Fruit fly (Drosophila melanogaster) whole organism, wandering third instar larva: Measurements from ENCODE around the gene Cad88C.

Source experiments
- Abd-B ChIP-seq: fragments of >200 bp; optimal IDR thresholded peaks from 2 replicates; lab custom pipeline; 2017; ENCODE audit warnings: missing biosample characterization, missing genetic modification characterization
- CG32264 ChIP-seq: fragments of 200-800 bp; sonication (Bioruptor generic); optimal IDR thresholded peaks from 2 replicates; lab custom pipeline; 2016; ENCODE audit warnings: missing biosample characterization, missing genetic modification characterization
- CG9705 ChIP-seq: fragments of 200-800 bp; sonication (Bioruptor generic); optimal IDR thresholded peaks from 2 replicates; lab custom pipeline; 2018; ENCODE audit warnings: missing biosample characterization, mild to moderate bottlenecking, missing genetic modification characterization
- CrebA ChIP-seq: fragments of 200-800 bp; sonication (Bioruptor generic); optimal IDR thresholded peaks from 2 replicates; lab custom pipeline; 2016; ENCODE audit warnings: missing biosample characterization, mild to moderate bottlenecking, missing genetic modification characterization, borderline replicate concordance
- Dfd ChIP-seq: fragments of >200 bp; optimal IDR thresholded peaks from 2 replicates; lab custom pipeline; 2017; ENCODE audit warnings: missing biosample characterization, missing genetic modification characterization
- Dif ChIP-seq: fragments of 200-275, 200-300 bp; sonication (Bioruptor generic); optimal IDR thresholded peaks from 2 replicates; lab custom pipeline; 2018; ENCODE audit warnings: missing biosample characterization, missing genetic modification characterization; ENCODE audit not compliant: partially characterized antibody
- GATAd ChIP-seq: sonication (Bioruptor generic); optimal IDR thresholded peaks from 2 replicates; lab custom pipeline; 2016; ENCODE audit warnings: missing biosample characterization, missing genetic modification characterization
- HLH106 ChIP-seq: fragments of 200-800 bp; optimal IDR thresholded peaks from 3 replicates; lab custom pipeline; 2019; ENCODE audit warnings: missing biosample characterization, mild to moderate bottlenecking, missing genetic modification characterization, moderate library complexity
- Hnf4 ChIP-seq: fragments of 200-800 bp; sonication (Bioruptor generic); optimal IDR thresholded peaks from 2 replicates; lab custom pipeline; 2016; ENCODE audit warnings: missing biosample characterization, mild to moderate bottlenecking, missing genetic modification characterization
- Hr78 ChIP-seq: fragments of >200 bp; optimal IDR thresholded peaks from 2 replicates; lab custom pipeline; 2017; ENCODE audit warnings: missing biosample characterization, missing genetic modification characterization
- Hr83 ChIP-seq: fragments of 200-300 bp; sonication (Bioruptor generic); optimal IDR thresholded peaks from 2 replicates; lab custom pipeline; 2016; ENCODE audit warnings: missing biosample characterization, mild to moderate bottlenecking, missing genetic modification characterization, moderate library complexity; ENCODE audit not compliant: poor library complexity, severe bottlenecking
- Jra ChIP-seq: sonication (Bioruptor generic); optimal IDR thresholded peaks from 2 replicates; lab custom pipeline; 2016; ENCODE audit warnings: missing biosample characterization, missing genetic modification characterization
- Mio ChIP-seq: sonication (Bioruptor generic); optimal IDR thresholded peaks from 2 replicates; lab custom pipeline; 2016; ENCODE audit warnings: missing biosample characterization, missing genetic modification characterization
- Myc ChIP-seq: fragments of >200 bp; optimal IDR thresholded peaks from 2 replicates; lab custom pipeline; 2017
- N ChIP-seq: fragments of >200 bp; optimal IDR thresholded peaks from 2 replicates; lab custom pipeline; 2018; ENCODE audit warnings: missing biosample characterization, missing external identifiers, missing genetic modification characterization
- OdsH ChIP-seq: fragments of 200-800 bp; sonication (Bioruptor generic); optimal IDR thresholded peaks from 2 replicates; lab custom pipeline; 2016; ENCODE audit warnings: missing biosample characterization, mild to moderate bottlenecking, missing genetic modification characterization
- Rel ChIP-seq, 2 experiments: fragments of 200-800 bp; sonication (Bioruptor generic) in 1 of 2; optimal IDR thresholded peaks; 2 replicates in 1 of 2; 3 replicates in 1 of 2; lab custom pipeline; 2016 to 2019; ENCODE audit warnings: mild to moderate bottlenecking in 2 of 2, missing biosample characterization in 2 of 2, missing genetic modification characterization in 2 of 2, moderate library complexity in 1 of 2
- Sp1 ChIP-seq: fragments of 200-800 bp; sonication (Bioruptor generic); optimal IDR thresholded peaks from 3 replicates; lab custom pipeline; 2019; ENCODE audit warnings: missing biosample characterization, mild to moderate bottlenecking, missing genetic modification characterization, moderate library complexity
- Vsx2 ChIP-seq: fragments of 200-300, 225-300 bp; sonication (Bioruptor generic); optimal IDR thresholded peaks from 2 replicates; lab custom pipeline; 2018; ENCODE audit warnings: missing biosample characterization, missing genetic modification characterization; ENCODE audit not compliant: partially characterized antibody
- br ChIP-seq: fragments of 200-800 bp; sonication (Bioruptor generic); optimal IDR thresholded peaks from 2 replicates; lab custom pipeline; 2016; ENCODE audit warnings: missing biosample characterization, missing genetic modification characterization
- brk ChIP-seq: fragments of 200-800 bp; sonication (Bioruptor generic); optimal IDR thresholded peaks from 2 replicates; lab custom pipeline; 2016; ENCODE audit warnings: missing biosample characterization, mild to moderate bottlenecking, missing genetic modification characterization
- dl ChIP-seq, 2 experiments: fragments of 175-275, 200-275 bp in 1 of 2; fragments of 200-275 bp in 1 of 2; sonication (Bioruptor generic); optimal IDR thresholded peaks; lab custom pipeline; 2018; ENCODE audit warnings: mild to moderate bottlenecking in 2 of 2, missing biosample characterization in 2 of 2, missing genetic modification characterization in 2 of 2, moderate library complexity in 2 of 2; ENCODE audit not compliant: partially characterized antibody in 2 of 2, insufficient read depth in 1 of 2
- dmrt93B ChIP-seq: fragments of 200-800 bp; sonication (Bioruptor generic); optimal IDR thresholded peaks from 2 replicates; lab custom pipeline; 2018; ENCODE audit warnings: missing biosample characterization, mild to moderate bottlenecking, missing genetic modification characterization
- dsf ChIP-seq: sonication (Bioruptor generic); optimal IDR thresholded peaks from 2 replicates; lab custom pipeline; 2016; ENCODE audit warnings: missing biosample characterization, missing genetic modification characterization, borderline replicate concordance
- ey ChIP-seq: fragments of 200-800 bp; sonication (Bioruptor generic); optimal IDR thresholded peaks from 2 replicates; lab custom pipeline; 2016; ENCODE audit warnings: missing biosample characterization, missing genetic modification characterization
- foxo ChIP-seq, 2 experiments: fragments of 200-800 bp; sonication (Bioruptor generic); optimal IDR thresholded peaks; 2 replicates in 1 of 2; 3 replicates in 1 of 2; lab custom pipeline; 2016 to 2017; ENCODE audit warnings: missing biosample characterization in 2 of 2, missing genetic modification characterization in 2 of 2
- fru ChIP-seq: fragments of 200-800 bp; sonication (Bioruptor generic); optimal IDR thresholded peaks from 3 replicates; lab custom pipeline; 2016; ENCODE audit warnings: missing biosample characterization, mild to moderate bottlenecking, missing genetic modification characterization
- h ChIP-seq: fragments of 200-800 bp; sonication (Bioruptor generic); optimal IDR thresholded peaks from 3 replicates; lab custom pipeline; 2016; ENCODE audit warnings: missing biosample characterization, mild to moderate bottlenecking, missing genetic modification characterization
- jim ChIP-seq: fragments of 175-275, 200-325 bp; sonication (Bioruptor generic); optimal IDR thresholded peaks from 2 replicates; lab custom pipeline; 2016; ENCODE audit warnings: missing biosample characterization, mild to moderate bottlenecking, missing genetic modification characterization
- lola ChIP-seq: fragments of >200 bp; optimal IDR thresholded peaks from 2 replicates; lab custom pipeline; 2017; ENCODE audit warnings: missing biosample characterization, missing genetic modification characterization
- pan ChIP-seq: fragments of >200 bp; optimal IDR thresholded peaks from 2 replicates; lab custom pipeline; 2017
- rgr ChIP-seq: fragments of 200-800 bp; sonication (Bioruptor generic); optimal IDR thresholded peaks from 3 replicates; lab custom pipeline; 2016; ENCODE audit warnings: missing biosample characterization, mild to moderate bottlenecking, missing genetic modification characterization
- sage ChIP-seq: fragments of 200-800 bp; sonication (Bioruptor generic); optimal IDR thresholded peaks from 2 replicates; lab custom pipeline; 2016; ENCODE audit warnings: missing biosample characterization, mild to moderate bottlenecking, missing genetic modification characterization
- sv ChIP-seq: fragments of 200-800 bp; sonication (Bioruptor generic); optimal IDR thresholded peaks from 3 replicates; lab custom pipeline; 2016; ENCODE audit warnings: missing biosample characterization, missing genetic modification characterization
- tai ChIP-seq: sonication (Bioruptor generic); optimal IDR thresholded peaks from 2 replicates; lab custom pipeline; 2016; ENCODE audit warnings: missing biosample characterization, missing genetic modification characterization
- usp ChIP-seq: fragments of >200 bp; optimal IDR thresholded peaks from 2 replicates; lab custom pipeline; 2017; ENCODE audit warnings: missing biosample characterization, missing genetic modification characterization
- woc ChIP-seq: sonication (Bioruptor generic); optimal IDR thresholded peaks from 2 replicates; lab custom pipeline; 2016; ENCODE audit warnings: missing biosample characterization, mild to moderate bottlenecking, missing genetic modification characterization

Gene Cad88C

DNA sequence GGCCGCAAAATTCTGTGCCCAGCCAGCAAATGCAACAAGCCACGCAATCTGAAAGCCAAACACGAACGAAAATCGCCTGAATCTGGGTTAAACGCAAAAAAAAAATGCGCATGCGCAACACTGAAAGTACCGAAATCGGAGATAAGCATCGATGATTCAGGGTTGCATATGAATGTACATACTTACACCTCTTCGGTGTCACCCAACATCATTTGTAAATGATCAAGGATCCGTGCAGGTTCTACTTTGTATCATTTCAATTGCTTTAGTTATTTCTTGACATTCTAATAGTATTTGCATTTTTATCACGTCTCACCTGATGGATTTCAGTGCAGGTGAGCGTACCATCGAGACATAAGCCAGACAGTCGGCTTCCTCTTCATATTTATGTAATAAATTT lies 46.8 kb downstream of the Cad88C start:
- TF ChIP-seq N (GFP tag; lab: Kevin White, UChicago): no peak
- peak; percentile 2 for TF ChIP-seq Sp1 (GFP tag; lab: Kevin White, UChicago)
- no peak for TF ChIP-seq pan (lab: Kevin White, UChicago)
- TF ChIP-seq Abd-B: no peak
- no peak for TF ChIP-seq Hr78 (GFP tag; lab: Kevin White, UChicago)

DNA sequence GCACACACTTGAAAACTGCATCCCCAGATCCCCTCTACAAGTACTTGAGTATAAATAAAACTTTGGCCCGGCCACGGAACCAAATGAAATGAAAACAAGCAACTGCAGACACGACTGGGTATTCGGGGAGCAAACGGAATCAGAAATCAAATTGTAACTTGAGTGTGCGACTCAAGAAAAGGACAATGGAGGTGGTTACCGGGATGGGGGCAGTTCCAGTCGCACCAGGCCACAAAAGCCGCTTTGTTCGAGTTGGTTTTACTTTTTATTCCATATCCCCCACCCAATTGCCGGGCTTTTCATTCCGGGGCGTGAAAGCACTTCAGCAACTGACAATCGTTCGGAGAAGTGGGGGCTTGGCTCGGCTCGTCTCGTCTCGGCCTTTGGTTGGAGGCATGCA lies 47.5 kb downstream of the Cad88C start:
- TF ChIP-seq ey (GFP tag; lab: Kevin White, UChicago) (no peak), Rel (GFP tag; optimal IDR thresholded peaks at IDR 0.05; lab: Kevin White, UChicago) (peak; percentile 2), Rel (tag; optimal IDR thresholded peaks at IDR 0.05; lab: Kevin White, UChicago) (no peak)

DNA sequence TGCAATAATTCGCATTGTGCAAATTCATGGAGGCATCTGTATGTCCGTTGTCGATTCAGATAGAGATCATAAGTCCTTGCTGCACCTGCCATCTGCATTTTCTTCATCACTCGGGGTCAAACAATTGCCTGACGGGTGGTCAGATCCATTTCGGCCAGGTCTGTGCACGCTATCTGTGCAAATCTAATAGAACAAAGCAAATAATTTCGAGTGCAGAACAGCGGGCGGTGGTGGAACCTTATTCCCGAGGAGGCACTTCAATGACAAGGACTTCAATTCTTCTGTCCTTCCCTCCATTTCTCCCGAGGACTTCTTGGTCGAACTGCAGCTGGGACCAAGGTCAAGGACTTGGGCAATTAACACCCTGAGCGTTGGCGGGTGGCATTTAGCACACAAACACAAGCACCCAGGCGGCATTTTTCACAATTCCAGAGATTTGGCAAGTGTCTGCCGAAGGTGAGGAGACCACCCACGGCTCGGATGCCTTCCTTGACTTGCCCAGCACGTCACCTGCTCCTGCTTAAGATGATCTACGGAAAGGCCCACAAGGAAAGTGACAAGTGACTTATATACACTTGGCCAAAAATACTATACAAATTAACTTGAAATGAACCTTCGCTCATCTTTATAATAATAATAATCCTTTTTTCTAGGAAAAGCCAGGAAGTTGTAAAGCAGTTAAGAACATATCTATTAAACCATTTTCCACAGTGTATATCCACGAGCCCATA lies 49.3 kb downstream of the Cad88C start:
- TF ChIP-seq Sp1 (GFP tag; lab: Kevin White, UChicago): no peak
- TF ChIP-seq CG32264: no peak
- TF ChIP-seq fru: no peak
- TF ChIP-seq Vsx2 (GFP tag; lab: Kevin White, UChicago): no peak
- no peak for TF ChIP-seq dl (GFP tag; optimal IDR thresholded peaks at IDR 0.05; lab: Kevin White, UChicago; ENCODE audit: insufficient read depth in 1 of 2, partially characterized antibody in 2 of 2)
- TF ChIP-seq lola (GFP tag; lab: Kevin White, UChicago): no peak
- TF ChIP-seq ey (GFP tag; lab: Kevin White, UChicago): no peak
- no peak for TF ChIP-seq pan (lab: Kevin White, UChicago)
- no peak for TF ChIP-seq Dif (GFP tag; lab: Kevin White, UChicago)
- no peak for TF ChIP-seq OdsH (GFP tag; lab: Kevin White, UChicago)
- TF ChIP-seq foxo (GFP tag; optimal IDR thresholded peaks at IDR 0.05; lab: Kevin White, UChicago): no peak
- no peak for TF ChIP-seq Hr78 (GFP tag; lab: Kevin White, UChicago)
- TF ChIP-seq Abd-B: no peak
- TF ChIP-seq N (GFP tag; lab: Kevin White, UChicago): no peak
- no peak for TF ChIP-seq Dfd (GFP tag; lab: Kevin White, UChicago)
- no peak for TF ChIP-seq HLH106 (tag; lab: Kevin White, UChicago)
- no peak for TF ChIP-seq CrebA
- no peak for TF ChIP-seq brk (GFP tag; lab: Kevin White, UChicago)
- no peak for TF ChIP-seq dsf (GFP tag; lab: Kevin White, UChicago)

DNA sequence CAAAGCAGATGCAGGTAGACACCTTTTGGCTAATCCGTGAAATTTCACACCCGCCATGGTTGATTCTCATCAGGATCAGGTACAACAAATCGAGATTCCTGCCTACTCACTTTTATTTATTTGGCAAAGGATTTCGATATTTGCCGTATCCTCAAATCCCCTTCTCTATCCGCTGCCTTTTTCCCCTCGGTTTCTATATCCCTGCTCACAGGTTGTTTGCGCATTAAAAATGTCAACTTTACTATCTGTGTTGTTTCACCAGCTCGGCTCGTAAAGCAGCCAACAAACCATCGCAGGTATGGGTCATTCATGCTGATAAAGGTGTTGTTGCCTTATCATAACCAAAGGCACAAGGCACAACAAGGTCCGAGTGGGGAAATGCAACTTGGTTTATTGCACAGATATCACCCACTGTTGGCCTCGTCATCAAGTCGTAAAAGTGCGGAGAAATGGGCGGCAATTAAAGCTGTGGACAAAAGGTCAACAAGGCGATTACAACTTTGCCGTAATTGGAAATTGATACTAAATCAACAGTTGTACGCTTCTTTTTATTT lies 49.9 kb downstream of the Cad88C start:
- TF ChIP-seq fru (peak; percentile 14), Abd-B (no peak), N (GFP tag; lab: Kevin White, UChicago) (no peak), tai (no peak), OdsH (GFP tag; lab: Kevin White, UChicago) (peak; percentile 13), pan (lab: Kevin White, UChicago) (no peak), CG9705 (GFP tag; lab: Kevin White, UChicago) (no peak), Myc (lab: Kevin White, UChicago) (no peak), CrebA (peak; percentile 29), brk (GFP tag; lab: Kevin White, UChicago) (no peak), foxo (GFP tag; optimal IDR thresholded peaks at IDR 0.05; lab: Kevin White, UChicago) (no peak), Vsx2 (GFP tag; lab: Kevin White, UChicago) (no peak), woc (GFP tag; lab: Kevin White, UChicago) (no peak), rgr (GFP tag; lab: Kevin White, UChicago) (peak; percentile 29), Dif (GFP tag; lab: Kevin White, UChicago) (no peak), Hr78 (GFP tag; lab: Kevin White, UChicago) (no peak), Hr83 (GFP tag; lab: Kevin White, UChicago) (peak; percentile 43), dsf (GFP tag; lab: Kevin White, UChicago) (no peak), Dfd (GFP tag; lab: Kevin White, UChicago) (no peak), Mio (GFP tag; lab: Kevin White, UChicago) (no peak), h (GFP tag; lab: Kevin White, UChicago) (peak; percentile 48), usp (no peak), br (peak; percentile 17), sv (GFP tag; lab: Kevin White, UChicago) (no peak), lola (GFP tag; lab: Kevin White, UChicago) (no peak), dmrt93B (GFP tag; lab: Kevin White, UChicago) (no peak), dl (GFP tag; optimal IDR thresholded peaks at IDR 0.05; lab: Kevin White, UChicago; ENCODE audit: insufficient read depth in 1 of 2, partially characterized antibody in 2 of 2) (no peak), GATAd (GFP tag; lab: Kevin White, UChicago) (no peak), HLH106 (tag; lab: Kevin White, UChicago) (peak; percentile 10), jim (GFP tag; lab: Kevin White, UChicago) (no peak), sage (GFP tag; lab: Kevin White, UChicago) (no peak), Jra (no peak), CG32264 (no peak), Sp1 (GFP tag; lab: Kevin White, UChicago) (peak; percentile 47), ey (GFP tag; lab: Kevin White, UChicago) (no peak), Rel (GFP tag; optimal IDR thresholded peaks at IDR 0.05; lab: Kevin White, UChicago) (no peak), Rel (tag; optimal IDR thresholded peaks at IDR 0.05; lab: Kevin White, UChicago) (peak; percentile 20), Hnf4 (GFP tag; lab: Kevin White, UChicago) (no peak)
